Fruit fly (Drosophila melanogaster): ENCODE results near the gene CG13970.

- TF ChIP-seq CG33017 (tag; optimal IDR thresholded peaks at IDR 0.05) (peak; percentile 98), pad (GFP tag; optimal IDR thresholded peaks at IDR 0.05) (peak; percentile 93), cnc (optimal IDR thresholded peaks at IDR 0.05) (no peak), kay (GFP tag; ENCODE audit: borderline replicate concordance) (peak; percentile 99), Mnt (GFP tag; optimal IDR thresholded peaks at IDR 0.05) (peak; percentile 96), cic (GFP tag; optimal IDR thresholded peaks at IDR 0.05) (peak; percentile 98), CG11617 (GFP tag; optimal IDR thresholded peaks at IDR 0.05) (peak; percentile 98), CG7045 (GFP tag; optimal IDR thresholded peaks at IDR 0.05) (peak; percentile 98), CG5204 (GFP tag; optimal IDR thresholded peaks at IDR 0.05) (peak; percentile 98), CG1620 (GFP tag; optimal IDR thresholded peaks at IDR 0.05) (peak; percentile 92), toe (GFP tag; optimal IDR thresholded peaks at IDR 0.05) (peak; percentile 98), ovo (GFP tag; optimal IDR thresholded peaks at IDR 0.05) (peak; percentile 95), Clk (GFP tag; optimal IDR thresholded peaks at IDR 0.05) (peak; percentile 96), tj (GFP tag; optimal IDR thresholded peaks at IDR 0.05) (peak; percentile 91)
Observed at dm6 chr2L:20084785-20085555, 19.0 kb downstream of the CG13970 start, which contains the start of gene fok.

All from whole organism, adult.